Worm (Caenorhabditis elegans): ENCODE data around the gene dsl-1.

DNA sequence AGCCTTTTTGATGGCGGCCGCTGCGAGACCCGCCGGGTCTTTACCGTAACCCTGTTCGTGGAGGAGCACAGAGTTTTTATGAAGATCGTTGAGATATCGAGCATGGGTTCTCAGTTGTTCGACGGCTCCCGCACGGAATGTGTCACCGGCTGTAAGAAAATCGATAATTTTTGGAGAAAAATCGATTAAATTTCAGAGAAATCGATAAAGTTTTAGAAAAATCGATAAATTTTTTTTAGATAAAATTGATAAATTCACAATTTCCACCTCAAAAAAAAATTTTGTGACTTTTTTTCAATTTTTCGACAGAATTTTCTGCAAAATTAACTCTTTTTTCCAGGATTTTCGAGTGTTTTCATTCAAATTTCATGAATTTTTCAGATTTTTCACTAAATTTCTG, 26.9 kb upstream of the dsl-1 start:
- TF ChIP-seq hlh-1 (tag; optimal IDR thresholded peaks at IDR 0.05) = no peak
- no peak for TF ChIP-seq tbx-8 (GFP tag; optimal IDR thresholded peaks at IDR 0.05)
- TF ChIP-seq blmp-1 (tag; optimal IDR thresholded peaks at IDR 0.05) = no peak
- TF ChIP-seq mep-1 (tag; optimal IDR thresholded peaks at IDR 0.05) = no peak
- TF ChIP-seq nhr-12 (tag; optimal IDR thresholded peaks at IDR 0.05) = no peak
- no peak for TF ChIP-seq unc-62 (GFP tag; optimal IDR thresholded peaks at IDR 0.05)
- TF ChIP-seq unc-39 (tag; optimal IDR thresholded peaks at IDR 0.05) = no peak
- TF ChIP-seq pha-4 (tag; optimal IDR thresholded peaks at IDR 0.05) = no peak
- no peak for TF ChIP-seq ces-1 (GFP tag; optimal IDR thresholded peaks at IDR 0.05)

All from whole organism, mixed stage, embryonic.